Worm (Caenorhabditis elegans) whole organism, late embryonic: ENCODE measurements around the gene ttr-8.

Experiments
- C08G9.2 ChIP-seq: sonication (generic microtip); optimal IDR thresholded peaks from 2 replicates; lab custom pipeline; 2016; ENCODE audit warnings: mild to moderate bottlenecking, missing genetic modification characterization, moderate library complexity, missing compliant biosample characterization
- F13H6.1 ChIP-seq: sonication (generic microtip); optimal IDR thresholded peaks from 2 replicates; lab custom pipeline; 2016; ENCODE audit warnings: missing genetic modification characterization, missing compliant biosample characterization
- K02D7.2 ChIP-seq: sonication (generic microtip); optimal IDR thresholded peaks from 2 replicates; lab custom pipeline; 2017; ENCODE audit warnings: mild to moderate bottlenecking, missing genetic modification characterization, missing compliant biosample characterization
- Y22D7AL.16 ChIP-seq: sonication (generic microtip); optimal IDR thresholded peaks from 2 replicates; lab custom pipeline; 2016; ENCODE audit warnings: missing genetic modification characterization, missing compliant biosample characterization
- ceh-14 ChIP-seq: sonication (generic microtip); optimal IDR thresholded peaks from 2 replicates; lab custom pipeline; 2016; ENCODE audit warnings: missing genotype, missing genetic modification characterization, missing compliant biosample characterization
- ceh-22 ChIP-seq: sonication (generic microtip); optimal IDR thresholded peaks from 2 replicates; lab custom pipeline; 2017; ENCODE audit warnings: missing biosample characterization, missing genetic modification characterization
- ceh-31 ChIP-seq: sonication (generic microtip); optimal IDR thresholded peaks from 2 replicates; lab custom pipeline; 2016; ENCODE audit warnings: missing genetic modification characterization, missing compliant biosample characterization
- ceh-34 ChIP-seq: sonication (generic microtip); optimal IDR thresholded peaks from 2 replicates; lab custom pipeline; 2016; ENCODE audit warnings: mild to moderate bottlenecking, missing genetic modification characterization, missing compliant biosample characterization
- ceh-45 ChIP-seq: fragments of 200-800 bp; sonication (Bioruptor generic); IDR thresholded peaks from 2 replicates; pipeline ENCODE4 v1.3.6; 2022; ENCODE audit warnings: missing genetic modification reagents, missing genetic modification characterization, missing compliant biosample characterization
- ceh-6 ChIP-seq: fragments of 200-800 bp; sonication (Bioruptor generic); optimal IDR thresholded peaks from 2 replicates; lab custom pipeline; 2018; ENCODE audit warnings: mild to moderate bottlenecking, missing genetic modification characterization, missing compliant biosample characterization
- ceh-9 ChIP-seq: sonication (generic microtip); optimal IDR thresholded peaks from 2 replicates; lab custom pipeline; 2016; ENCODE audit warnings: mild to moderate bottlenecking, missing genetic modification characterization, inconsistent platforms, missing compliant biosample characterization
- che-1 ChIP-seq: sonication (generic microtip); optimal IDR thresholded peaks from 2 replicates; lab custom pipeline; 2016; ENCODE audit warnings: mild to moderate bottlenecking, missing genetic modification characterization, missing compliant biosample characterization
- dmd-4 ChIP-seq: sonication (generic microtip); optimal IDR thresholded peaks from 2 replicates; lab custom pipeline; 2016; ENCODE audit warnings: borderline replicate concordance, missing genetic modification characterization, missing compliant biosample characterization
- elt-2 ChIP-seq: sonication (generic microtip); optimal IDR thresholded peaks from 2 replicates; lab custom pipeline; 2016; ENCODE audit warnings: missing genetic modification reagents, missing genetic modification characterization, missing compliant biosample characterization
- elt-4 ChIP-seq: sonication (generic microtip); optimal IDR thresholded peaks from 2 replicates; lab custom pipeline; 2016; ENCODE audit warnings: missing genetic modification characterization, missing compliant biosample characterization
- fax-1 ChIP-seq: sonication (generic microtip); optimal IDR thresholded peaks from 2 replicates; lab custom pipeline; 2016; ENCODE audit warnings: missing genotype, missing genetic modification characterization, missing compliant biosample characterization
- fkh-10 ChIP-seq: fragments of 150-350 bp; optimal IDR thresholded peaks from 2 replicates; lab custom pipeline; 2014; ENCODE audit warnings: missing biosample characterization, missing genetic modification reagents, missing genetic modification characterization
- hlh-13 ChIP-seq: fragments of 200-800 bp; sonication (Bioruptor generic); optimal IDR thresholded peaks from 2 replicates; lab custom pipeline; 2018; ENCODE audit warnings: mild to moderate bottlenecking, missing genetic modification characterization, missing compliant biosample characterization
- hlh-15 ChIP-seq: sonication (generic microtip); optimal IDR thresholded peaks from 2 replicates; lab custom pipeline; 2016; ENCODE audit warnings: missing genetic modification characterization, missing compliant biosample characterization
- lin-11 ChIP-seq: fragments of 200-800 bp; sonication (Bioruptor generic); optimal IDR thresholded peaks from 2 replicates; lab custom pipeline; 2018; ENCODE audit warnings: mild to moderate bottlenecking, missing genetic modification characterization, missing compliant biosample characterization
- madf-2 ChIP-seq: sonication (generic microtip); optimal IDR thresholded peaks from 2 replicates; lab custom pipeline; 2017; ENCODE audit warnings: missing genetic modification characterization, missing compliant biosample characterization
- nfya-1 ChIP-seq: sonication (generic microtip); optimal IDR thresholded peaks from 2 replicates; lab custom pipeline; 2017; ENCODE audit warnings: missing genetic modification characterization, mild to moderate bottlenecking, missing compliant biosample characterization, antibody characterized with exemption, moderate library complexity
- nhr-11 ChIP-seq: fragments of 150-350 bp; optimal IDR thresholded peaks from 2 replicates; lab custom pipeline; 2014; ENCODE audit warnings: missing biosample characterization, missing genetic modification characterization
- npax-4 ChIP-seq: sonication (generic microtip); optimal IDR thresholded peaks from 2 replicates; lab custom pipeline; 2016; ENCODE audit warnings: missing genetic modification characterization, missing compliant biosample characterization
- odd-2 ChIP-seq: sonication (generic microtip); optimal IDR thresholded peaks from 2 replicates; lab custom pipeline; 2017; ENCODE audit warnings: antibody characterized with exemption, mild to moderate bottlenecking, missing genetic modification characterization, missing compliant biosample characterization
- pqm-1 ChIP-seq: sonication (generic microtip); optimal IDR thresholded peaks from 2 replicates; lab custom pipeline; 2016; ENCODE audit warnings: missing genetic modification characterization, missing compliant biosample characterization
- pros-1 ChIP-seq: fragments of 150-350 bp; optimal IDR thresholded peaks from 2 replicates; lab custom pipeline; 2014; ENCODE audit warnings: missing biosample characterization, missing genetic modification reagents, missing genetic modification characterization
- ref-2 ChIP-seq: sonication (generic microtip); optimal IDR thresholded peaks from 2 replicates; lab custom pipeline; 2016; ENCODE audit warnings: missing genetic modification characterization, missing compliant biosample characterization
- rnt-1 ChIP-seq: sonication (generic microtip); optimal IDR thresholded peaks from 2 replicates; lab custom pipeline; 2016; ENCODE audit warnings: missing genetic modification characterization, missing compliant biosample characterization
- sox-4 ChIP-seq: sonication (generic microtip); optimal IDR thresholded peaks from 2 replicates; lab custom pipeline; 2017; ENCODE audit warnings: mild to moderate bottlenecking, missing genetic modification characterization, inconsistent platforms, missing compliant biosample characterization
- syd-9 ChIP-seq: sonication (generic microtip); optimal IDR thresholded peaks from 2 replicates; lab custom pipeline; 2016; ENCODE audit warnings: mild to moderate bottlenecking, missing genetic modification characterization, moderate library complexity, missing compliant biosample characterization
- tbx-2 ChIP-seq: sonication (generic microtip); optimal IDR thresholded peaks from 2 replicates; lab custom pipeline; 2016; ENCODE audit warnings: missing genetic modification characterization, missing compliant biosample characterization
- ttx-3 ChIP-seq: sonication (generic microtip); optimal IDR thresholded peaks from 2 replicates; lab custom pipeline; 2016; ENCODE audit warnings: missing genetic modification reagents, missing genetic modification characterization, missing compliant biosample characterization
- unc-55 ChIP-seq: sonication (generic microtip); optimal IDR thresholded peaks from 2 replicates; lab custom pipeline; 2017; ENCODE audit warnings: missing biosample characterization, missing genetic modification reagents, missing genetic modification characterization
- unc-86 ChIP-seq: sonication (generic microtip); optimal IDR thresholded peaks from 2 replicates; lab custom pipeline; 2016; ENCODE audit warnings: missing genetic modification characterization, missing compliant biosample characterization
- zip-5 ChIP-seq: sonication (generic microtip); optimal IDR thresholded peaks from 2 replicates; lab custom pipeline; 2016; ENCODE audit warnings: missing genetic modification characterization, missing compliant biosample characterization

Gene ttr-8

DNA sequence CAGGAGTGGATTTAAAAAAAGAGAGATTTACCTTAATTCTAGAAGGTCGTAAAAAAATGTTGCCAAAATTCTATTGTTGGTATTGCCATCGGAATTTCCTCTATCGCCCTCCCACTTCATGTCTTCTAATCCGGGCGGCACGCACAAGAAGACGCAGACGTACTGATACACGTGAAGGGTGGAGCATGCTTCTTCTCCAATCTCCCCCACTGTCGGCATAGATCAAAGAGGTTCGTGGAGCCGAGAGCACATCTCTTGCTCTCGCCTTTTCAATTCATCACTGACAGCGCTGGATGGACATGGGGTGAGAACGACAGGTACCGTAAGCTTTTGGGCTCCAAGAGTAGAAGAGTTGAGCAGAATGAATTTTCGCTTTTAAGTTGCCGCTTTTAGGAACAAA lies 28.6 kb downstream of the ttr-8 start, which contains the start of gene lin-39 (continued):
- TF ChIP-seq hlh-13 (GFP tag; lab: Kevin White, UChicago) (no peak), hlh-15 (tag; lab: Kevin White, UChicago) (no peak), npax-4 (no peak), F13H6.1 (tag; lab: Kevin White, UChicago) (no peak)

DNA sequence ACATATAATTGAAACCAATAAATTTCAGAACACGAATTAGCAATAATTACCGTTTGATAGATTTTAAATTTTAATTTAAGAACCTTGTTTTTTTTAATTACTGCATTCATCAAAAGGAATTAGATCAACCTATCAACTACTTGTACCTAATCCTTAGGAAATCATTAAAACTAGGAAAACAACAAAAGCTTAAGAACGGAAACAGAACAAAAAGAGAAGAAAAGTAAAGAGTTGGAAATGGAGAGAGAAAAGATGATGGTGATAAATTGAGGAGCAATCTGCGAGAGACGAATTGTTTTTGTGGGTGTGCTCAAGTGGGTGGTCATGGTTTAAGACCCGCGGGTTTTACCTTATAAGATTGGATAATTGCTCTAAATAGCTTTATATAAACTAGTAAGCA lies 29.8 kb downstream of the ttr-8 start:
- TF ChIP-seq unc-86 (tag; lab: Kevin White, UChicago) = no peak

DNA sequence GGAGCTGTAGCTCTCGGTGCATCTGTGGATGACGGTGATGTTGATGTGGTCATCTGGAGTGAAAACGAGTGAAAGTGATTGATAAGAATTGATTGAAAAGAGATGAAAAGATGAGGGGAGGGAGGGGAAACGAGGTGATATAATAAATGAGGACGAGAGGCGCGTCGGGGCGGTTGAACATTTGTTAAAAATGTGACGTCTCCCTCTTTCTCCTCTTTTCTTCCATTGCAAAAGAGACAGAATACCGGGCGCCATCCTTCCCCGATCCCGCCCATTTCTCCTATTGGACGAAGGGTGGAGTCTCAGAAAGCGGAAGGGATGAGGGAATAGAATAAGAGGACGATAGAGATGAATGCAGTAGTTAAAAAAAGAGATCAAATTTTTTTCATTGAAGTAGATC lies 30.5 kb downstream of the ttr-8 start:
- no peak for TF ChIP-seq ttx-3 (tag; lab: Kevin White, UChicago)
- peak; percentile 94 for TF ChIP-seq unc-55
- TF ChIP-seq ceh-14 (tag; lab: Kevin White, UChicago) = no peak
- TF ChIP-seq nfya-1 (tag; lab: Kevin White, UChicago) = peak; percentile 95
- no peak for TF ChIP-seq fkh-10
- TF ChIP-seq ceh-31 = no peak
- peak; percentile 44 for TF ChIP-seq ref-2 (tag; lab: Kevin White, UChicago)
- peak; percentile 12 for TF ChIP-seq rnt-1
- no peak for TF ChIP-seq K02D7.2 (tag; lab: Kevin White, UChicago)
- TF ChIP-seq ceh-9 (tag; lab: Kevin White, UChicago) = no peak

DNA sequence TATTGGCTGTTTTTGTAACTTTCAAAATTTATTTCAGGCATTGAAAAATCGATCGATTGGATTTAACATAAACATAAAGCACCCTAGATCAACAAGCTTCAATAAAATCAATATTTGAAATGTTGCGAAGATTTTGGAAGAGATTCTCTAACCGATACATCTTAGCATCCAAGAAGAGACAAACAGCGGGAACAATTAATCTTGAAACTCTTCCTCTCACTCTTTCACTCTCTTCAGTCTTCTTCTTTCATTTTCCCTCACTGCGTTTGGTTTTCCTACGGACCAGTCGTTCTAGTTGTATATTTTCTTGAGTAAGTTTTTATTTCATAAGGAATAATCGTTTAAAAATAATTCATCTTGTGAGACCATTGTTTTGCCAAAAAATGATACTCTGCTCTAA lies 32.1 kb downstream of the ttr-8 start:
- TF ChIP-seq odd-2 (no peak), fax-1 (no peak), pros-1 (no peak), ceh-22 (tag; lab: Kevin White, UChicago) (no peak), sox-4 (tag; lab: Kevin White, UChicago) (no peak)

DNA sequence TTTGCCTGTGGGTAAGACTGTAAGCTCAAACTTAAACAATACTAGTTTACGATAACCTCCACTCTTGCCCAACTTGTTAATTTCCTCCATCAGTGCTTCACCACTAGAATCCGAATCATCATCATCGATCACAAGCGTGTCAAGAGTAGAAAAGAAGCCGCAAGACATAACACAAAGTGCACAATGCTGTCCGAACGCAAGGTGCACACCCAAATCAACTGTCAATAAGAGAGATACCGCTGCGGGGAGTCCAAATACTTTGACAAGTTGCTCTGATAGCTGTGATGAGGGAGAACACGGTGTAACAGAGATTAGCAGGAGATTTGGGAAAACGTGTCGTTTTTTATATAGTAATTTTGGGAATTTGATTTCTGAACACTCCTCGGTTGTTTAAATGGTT lies 33.8 kb downstream of the ttr-8 start:
- peak; percentile 80 for TF ChIP-seq unc-55
- no peak for TF ChIP-seq elt-2 (tag; lab: Kevin White, UChicago)

DNA sequence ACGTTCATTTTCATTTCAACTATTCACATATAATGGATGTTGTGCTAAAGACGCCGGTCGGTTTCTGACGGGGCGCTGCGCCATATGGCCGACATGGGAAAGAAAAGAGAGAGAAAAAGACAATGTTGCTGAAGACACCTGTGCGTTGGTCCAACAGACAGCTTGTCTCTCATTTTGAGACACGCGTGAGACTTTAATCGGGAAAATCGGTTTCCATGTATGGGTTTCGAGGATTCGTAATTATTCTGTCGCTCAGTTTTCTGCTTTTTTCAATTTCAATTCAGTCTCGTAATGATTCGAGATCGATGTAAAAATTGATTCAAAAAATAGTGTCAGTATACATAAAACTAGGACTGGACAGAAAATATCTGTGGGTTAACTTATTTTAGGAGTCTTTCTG lies 34.3 kb downstream of the ttr-8 start:
- no peak for TF ChIP-seq elt-4 (tag; lab: Kevin White, UChicago)

DNA sequence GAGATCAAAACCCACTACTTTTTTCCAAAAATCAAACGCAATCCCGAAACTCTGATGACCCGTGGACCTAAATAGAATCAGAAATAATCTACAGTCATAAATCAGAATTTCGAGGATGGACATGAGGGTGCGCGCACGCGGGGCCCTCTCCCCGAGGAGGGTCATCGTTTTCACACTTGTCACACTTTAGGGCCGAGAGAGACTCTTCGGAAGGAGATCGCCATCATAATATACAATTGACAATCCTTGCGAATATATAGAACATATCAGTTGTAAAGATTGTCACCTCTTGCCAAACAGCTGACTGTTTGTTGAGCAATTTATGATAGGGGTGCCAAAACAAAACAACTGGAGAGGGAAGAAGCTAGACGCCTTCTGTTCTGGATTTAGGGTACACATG lies 35.0 kb downstream of the ttr-8 start:
- no peak for TF ChIP-seq ceh-9 (tag; lab: Kevin White, UChicago)
- peak; percentile 51 for TF ChIP-seq unc-55
- TF ChIP-seq, all 69 proteins: peak for 1

DNA sequence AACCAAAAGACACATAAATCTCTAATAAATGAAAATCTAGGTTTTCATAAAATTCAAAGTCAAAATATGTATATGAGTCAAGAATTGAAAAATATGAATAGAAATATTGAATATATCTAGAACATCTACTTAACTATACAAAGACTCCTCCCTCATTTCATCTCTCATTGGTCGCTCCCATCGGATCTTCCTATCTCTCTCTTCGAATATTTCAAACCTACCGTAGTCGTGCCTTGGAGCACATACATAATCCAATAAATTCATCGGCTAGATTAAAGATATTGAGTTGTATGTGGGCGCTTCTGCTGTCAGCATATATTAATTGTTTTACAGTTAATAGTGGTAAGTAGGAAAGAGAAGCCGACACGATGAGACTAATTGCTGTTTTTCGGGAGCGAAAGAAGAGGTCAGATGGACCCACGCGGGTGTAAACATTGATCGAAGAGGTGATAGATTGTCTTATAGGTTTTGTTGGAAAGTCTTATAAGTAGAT lies 38.1 kb downstream of the ttr-8 start:
- TF ChIP-seq unc-55 (peak; percentile 51), nfya-1 (tag; lab: Kevin White, UChicago) (peak; percentile 47), madf-2 (no peak), tbx-2 (tag; lab: Kevin White, UChicago) (no peak), ceh-22 (tag; lab: Kevin White, UChicago) (no peak)

DNA sequence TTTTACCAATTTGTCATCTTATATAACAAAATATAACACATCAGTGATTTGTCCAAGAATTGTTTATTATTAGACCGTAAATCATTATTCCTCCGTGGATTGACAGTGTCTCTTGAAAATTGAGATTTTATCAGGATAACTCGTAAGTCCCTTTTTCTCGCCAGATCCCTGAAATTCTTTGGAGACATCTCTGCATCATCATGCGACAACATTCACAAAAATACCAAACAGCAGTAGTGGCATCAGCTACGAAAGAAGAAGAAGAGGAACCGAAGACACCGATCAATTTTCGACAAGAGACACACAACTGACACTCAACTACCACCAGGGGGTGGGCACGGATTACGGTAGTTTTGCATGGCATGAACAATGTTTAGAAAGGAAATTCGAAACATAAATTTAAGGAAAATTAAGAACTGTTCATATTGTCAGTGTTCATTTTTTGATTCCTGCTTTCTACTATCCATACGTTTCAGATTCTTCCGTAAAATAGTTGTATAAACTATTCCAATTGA lies 40.3 kb downstream of the ttr-8 start:
- TF ChIP-seq pqm-1 (tag; lab: Kevin White, UChicago) = no peak
- no peak for TF ChIP-seq zip-5 (tag; lab: Kevin White, UChicago)
- no peak for TF ChIP-seq C08G9.2
- TF ChIP-seq elt-4 (tag; lab: Kevin White, UChicago) = no peak
- TF ChIP-seq elt-2 (tag; lab: Kevin White, UChicago) = no peak
- no peak for TF ChIP-seq che-1 (tag; lab: Kevin White, UChicago)
- TF ChIP-seq nhr-11 = no peak
- TF ChIP-seq rnt-1 = no peak
- TF ChIP-seq ceh-34 = no peak
- TF ChIP-seq ceh-45 (GFP tag; lab: Robert Waterston, UW) = no peak
- TF ChIP-seq syd-9 (tag; lab: Kevin White, UChicago) = no peak
- TF ChIP-seq lin-11 (tag; lab: Kevin White, UChicago) = no peak
- no peak for TF ChIP-seq dmd-4 (tag; lab: Kevin White, UChicago)
- no peak for TF ChIP-seq sox-4 (tag; lab: Kevin White, UChicago)
- no peak for TF ChIP-seq Y22D7AL.16
- TF ChIP-seq pros-1 = no peak
- TF ChIP-seq ceh-6 (GFP tag; lab: Kevin White, UChicago) = no peak
